Fruit fly (Drosophila melanogaster) whole organism, embryonic: ENCODE measurements around the gene mst.

ENCODE experiments used
- Adf1 ChIP-seq: fragments of 200-800 bp; sonication (Bioruptor generic); IDR thresholded peaks from 2 replicates; pipeline ENCODE4 v1.3.6; 2022; ENCODE audit warnings: missing biosample characterization, missing genetic modification characterization
- CG11093 ChIP-seq: fragments of 200-800 bp; sonication (Bioruptor generic); IDR thresholded peaks from 3 replicates; pipeline ENCODE4 v1.3.6; 2022; ENCODE audit warnings: missing biosample characterization, missing genetic modification characterization
- CG12659 ChIP-seq: fragments of 200-800 bp; sonication (Bioruptor generic); optimal IDR thresholded peaks from 3 replicates; lab custom pipeline; 2017; ENCODE audit warnings: mild to moderate bottlenecking, missing biosample characterization, missing genetic modification reagents, missing genetic modification characterization
- CG13287 ChIP-seq: fragments of 200-800 bp; sonication (Bioruptor generic); IDR thresholded peaks from 2 replicates; pipeline ENCODE4 v1.3.6; 2022; ENCODE audit warnings: missing biosample characterization, missing genetic modification characterization; ENCODE audit not compliant: partially characterized antibody
- CG15011 ChIP-seq: fragments of 200-800 bp; sonication (Bioruptor generic); optimal IDR thresholded peaks from 3 replicates; lab custom pipeline; 2018; ENCODE audit warnings: missing biosample characterization, mild to moderate bottlenecking, missing genetic modification characterization
- CG15696 ChIP-seq: fragments of 200-800 bp; sonication (Bioruptor generic); optimal IDR thresholded peaks from 2 replicates; lab custom pipeline; 2019; ENCODE audit warnings: missing biosample characterization, mild to moderate bottlenecking, missing genetic modification characterization, moderate library complexity
- CG17186 ChIP-seq: fragments of 200-800 bp; sonication (Bioruptor generic); optimal IDR thresholded peaks from 3 replicates; lab custom pipeline; 2017; ENCODE audit warnings: missing biosample characterization, missing genetic modification reagents, missing genetic modification characterization
- CG17361 ChIP-seq: fragments of 200-800 bp; sonication (Bioruptor generic); IDR thresholded peaks from 3 replicates; pipeline ENCODE4 v1.3.6; 2022; ENCODE audit warnings: missing biosample characterization, missing genetic modification characterization
- CG17385 ChIP-seq: fragments of 200-800 bp; sonication (Bioruptor generic); optimal IDR thresholded peaks from 3 replicates; lab custom pipeline; 2018; ENCODE audit warnings: missing biosample characterization, mild to moderate bottlenecking, missing genetic modification characterization
- CG18599 ChIP-seq: fragments of 200-800 bp; sonication (Bioruptor generic); optimal IDR thresholded peaks from 3 replicates; lab custom pipeline; 2017; ENCODE audit warnings: missing biosample characterization, missing genetic modification characterization, mild to moderate bottlenecking, moderate library complexity, missing genetic modification reagents
- CG18764 ChIP-seq: fragments of 200-800 bp; sonication (Bioruptor generic); optimal IDR thresholded peaks from 3 replicates; lab custom pipeline; 2016; ENCODE audit warnings: missing biosample characterization, missing genetic modification characterization
- CG31441 ChIP-seq: fragments of 200-800 bp; sonication (Bioruptor generic); IDR thresholded peaks from 2 replicates; pipeline ENCODE4 v1.3.6; 2022; ENCODE audit warnings: missing biosample characterization, missing genetic modification characterization
- CG33213 ChIP-seq: fragments of 200-800 bp; sonication (Bioruptor generic); optimal IDR thresholded peaks from 3 replicates; lab custom pipeline; 2016; ENCODE audit warnings: missing biosample characterization, missing genetic modification characterization
- CG42726 ChIP-seq: fragments of 200-800 bp; sonication (Bioruptor generic); IDR thresholded peaks from 2 replicates; pipeline ENCODE4 v1.3.6; 2022; ENCODE audit warnings: missing biosample characterization, missing genetic modification characterization; ENCODE audit not compliant: partially characterized antibody
- CG5180 ChIP-seq: fragments of 200-800 bp; sonication (Bioruptor generic); optimal IDR thresholded peaks from 3 replicates; lab custom pipeline; 2017; ENCODE audit warnings: missing biosample characterization, missing genetic modification characterization, mild to moderate bottlenecking, moderate library complexity, missing genetic modification reagents
- CG6254 ChIP-seq: fragments of 200-800 bp; sonication (Bioruptor generic); optimal IDR thresholded peaks from 3 replicates; lab custom pipeline; 2017; ENCODE audit warnings: mild to moderate bottlenecking, missing biosample characterization, missing genetic modification reagents, missing genetic modification characterization
- CG6689 ChIP-seq: fragments of 200-800 bp; sonication (Bioruptor generic); IDR thresholded peaks from 2 replicates; pipeline ENCODE4 v1.3.6; 2022; ENCODE audit warnings: missing biosample characterization, missing genetic modification characterization
- CG8281 ChIP-seq: fragments of 200-800 bp; sonication (Bioruptor generic); optimal IDR thresholded peaks from 2 replicates; lab custom pipeline; 2018; ENCODE audit warnings: missing biosample characterization, mild to moderate bottlenecking, missing genetic modification characterization, moderate library complexity
- CG9437 ChIP-seq: fragments of 200-800 bp; sonication (Bioruptor generic); optimal IDR thresholded peaks from 2 replicates; lab custom pipeline; 2018; ENCODE audit warnings: missing biosample characterization, mild to moderate bottlenecking, missing genetic modification characterization
- CG9876 ChIP-seq: fragments of 200-800 bp; sonication (Bioruptor generic); optimal IDR thresholded peaks from 2 replicates; lab custom pipeline; 2016; ENCODE audit warnings: missing biosample characterization, missing genetic modification characterization
- Dbx ChIP-seq: fragments of 200-800 bp; sonication (Bioruptor generic); IDR thresholded peaks from 3 replicates; pipeline ENCODE4 v1.3.6; 2022; ENCODE audit warnings: missing biosample characterization, missing genetic modification characterization
- Dip2 ChIP-seq: fragments of 200-800 bp; sonication (Bioruptor generic); IDR thresholded peaks from 2 replicates; pipeline ENCODE4 v1.3.6; 2022; ENCODE audit warnings: missing biosample characterization, missing genetic modification characterization
- Doc2 ChIP-seq: fragments of 200-800 bp; sonication (Bioruptor generic); IDR thresholded peaks from 2 replicates; pipeline ENCODE4 v1.3.6; 2022; ENCODE audit warnings: missing biosample characterization, missing genetic modification characterization
- Doc3 ChIP-seq: fragments of 200-800 bp; sonication (Bioruptor generic); IDR thresholded peaks from 3 replicates; pipeline ENCODE4 v1.3.6; 2022; ENCODE audit warnings: missing biosample characterization, missing genetic modification characterization; ENCODE audit not compliant: partially characterized antibody
- Drgx ChIP-seq: fragments of 200-800 bp; sonication (Bioruptor generic); IDR thresholded peaks from 2 replicates; pipeline ENCODE4 v1.3.6; 2022; ENCODE audit warnings: missing biosample characterization, missing genetic modification characterization
- Eip74EF ChIP-seq, 2 experiments: fragments of 200-800 bp in 1 of 2; fragments of >200 bp in 1 of 2; sonication (Bioruptor generic) in 1 of 2; optimal IDR thresholded peaks; 2 replicates each; lab custom pipeline; 2017 to 2019; ENCODE audit warnings: missing biosample characterization in 2 of 2, missing genetic modification characterization in 2 of 2, mild to moderate bottlenecking in 1 of 2, moderate library complexity in 1 of 2
- Hr51 ChIP-seq, 2 experiments: fragments of 200-800 bp; sonication (Bioruptor generic); optimal IDR thresholded peaks; 2 replicates in 1 of 2; 3 replicates in 1 of 2; lab custom pipeline; 2016 to 2018; ENCODE audit warnings: missing biosample characterization in 2 of 2, missing genetic modification characterization in 2 of 2, mild to moderate bottlenecking in 1 of 2, moderate library complexity in 1 of 2
- Lhr ChIP-seq: fragments of 200-800 bp; sonication (Bioruptor generic); optimal IDR thresholded peaks from 3 replicates; lab custom pipeline; 2017; ENCODE audit warnings: mild to moderate bottlenecking, missing biosample characterization, missing genetic modification reagents, missing genetic modification characterization
- Lpt ChIP-seq: fragments of >200 bp; optimal IDR thresholded peaks from 2 replicates; lab custom pipeline; 2018; ENCODE audit warnings: missing biosample characterization, missing genetic modification characterization
- Side ChIP-seq: fragments of 200-800 bp; sonication (Bioruptor generic); optimal IDR thresholded peaks from 2 replicates; lab custom pipeline; 2016; ENCODE audit warnings: missing biosample characterization, missing genetic modification characterization
- Sry-δ ChIP-seq: fragments of 200-800 bp; sonication (Bioruptor generic); optimal IDR thresholded peaks from 2 replicates; lab custom pipeline; 2016; ENCODE audit warnings: missing biosample characterization, missing genetic modification characterization
- ash1 ChIP-seq: fragments of 200-800 bp; sonication (Bioruptor generic); optimal IDR thresholded peaks from 2 replicates; lab custom pipeline; 2018; ENCODE audit warnings: missing biosample characterization, mild to moderate bottlenecking, missing genetic modification characterization
- da ChIP-seq: fragments of 200-800 bp; sonication (Bioruptor generic); optimal IDR thresholded peaks from 2 replicates; lab custom pipeline; 2016; ENCODE audit warnings: missing biosample characterization, missing genetic modification characterization
- disco-r ChIP-seq: fragments of 200-800 bp; sonication (Bioruptor generic); optimal IDR thresholded peaks from 2 replicates; lab custom pipeline; 2016; ENCODE audit warnings: missing biosample characterization, missing genetic modification characterization
- gfzf ChIP-seq: fragments of 200-800 bp; sonication (Bioruptor generic); optimal IDR thresholded peaks from 2 replicates; lab custom pipeline; 2016; ENCODE audit warnings: missing biosample characterization, mild to moderate bottlenecking, missing genetic modification characterization, moderate library complexity
- gro ChIP-seq: fragments of 200-800 bp; sonication (Bioruptor generic); optimal IDR thresholded peaks from 2 replicates; lab custom pipeline; 2016; ENCODE audit warnings: missing biosample characterization, missing genetic modification characterization
- h ChIP-seq: fragments of >200 bp; optimal IDR thresholded peaks from 2 replicates; lab custom pipeline; 2017
- her ChIP-seq: fragments of 200-800 bp; sonication (Bioruptor generic); optimal IDR thresholded peaks from 2 replicates; lab custom pipeline; 2016; ENCODE audit warnings: missing biosample characterization, missing genetic modification characterization
- jumu ChIP-seq: fragments of 200-800 bp; sonication (Bioruptor generic); optimal IDR thresholded peaks from 3 replicates; lab custom pipeline; 2016; ENCODE audit warnings: missing biosample characterization, missing genetic modification characterization
- lbe ChIP-seq: fragments of 200-800 bp; sonication (Bioruptor generic); optimal IDR thresholded peaks from 2 replicates; lab custom pipeline; 2016; ENCODE audit warnings: missing biosample characterization, mild to moderate bottlenecking, missing genetic modification characterization
- otp ChIP-seq: fragments of 200-800 bp; sonication (Bioruptor generic); IDR thresholded peaks from 3 replicates; pipeline ENCODE4, ENCODE4 v1.3.6; 2022; ENCODE audit warnings: missing biosample characterization, missing genetic modification characterization
- prd ChIP-seq, 3 experiments: fragments of >200 bp in 2 of 3; fragments of 200-800 bp in 1 of 3; sonication (Bioruptor generic) in 1 of 3; optimal IDR thresholded peaks in 2 of 3; IDR thresholded peaks in 1 of 3; 2 replicates in 2 of 3; 3 replicates in 1 of 3; pipeline versions ENCODE4 v1.3.6 to Lab custom; 2017 to 2022; ENCODE audit warnings: missing biosample characterization in 1 of 3, missing genetic modification characterization in 1 of 3
- ranshi ChIP-seq: fragments of 200-800 bp; sonication (Bioruptor generic); IDR thresholded peaks from 2 replicates; pipeline ENCODE4 v1.3.6; 2022; ENCODE audit warnings: missing biosample characterization, missing genetic modification characterization
- ro ChIP-seq: fragments of 200-800 bp; sonication (Bioruptor generic); IDR thresholded peaks from 2 replicates; pipeline ENCODE4 v1.3.6; 2022; ENCODE audit warnings: missing biosample characterization, missing genetic modification characterization
- salm ChIP-seq: fragments of 200-800 bp; sonication (Bioruptor generic); optimal IDR thresholded peaks from 2 replicates; lab custom pipeline; 2018; ENCODE audit warnings: missing biosample characterization, mild to moderate bottlenecking, missing genetic modification characterization
- shn ChIP-seq: fragments of 200-800 bp; sonication (Bioruptor generic); optimal IDR thresholded peaks from 3 replicates; lab custom pipeline; 2016; ENCODE audit warnings: missing biosample characterization, missing genetic modification characterization
- toy ChIP-seq: fragments of 200-800 bp; sonication (Bioruptor generic); IDR thresholded peaks from 2 replicates; pipeline ENCODE4 v1.3.6; 2022; ENCODE audit warnings: missing biosample characterization, missing genetic modification characterization
- ttk ChIP-seq: fragments of 200-800 bp; sonication (Bioruptor generic); IDR thresholded peaks from 2 replicates; pipeline ENCODE4 v2.1.2; 2022; ENCODE audit warnings: missing biosample characterization, missing genetic modification characterization
- wdn ChIP-seq: fragments of 200-800 bp; sonication (Bioruptor generic); IDR thresholded peaks from 2 replicates; pipeline ENCODE4 v1.3.6; 2022; ENCODE audit warnings: missing biosample characterization, missing genetic modification characterization
- zfh2 ChIP-seq: fragments of 200-800 bp; sonication (Bioruptor generic); optimal IDR thresholded peaks from 2 replicates; lab custom pipeline; 2016; ENCODE audit warnings: missing biosample characterization, missing genetic modification characterization

Gene mst

dm6 chrX:21339476-21339931, 49.3 kb upstream of the mst start, which contains the start of the genes tty and fliI (continued):
- TF ChIP-seq Hr51 (GFP tag; optimal IDR thresholded peaks at IDR 0.05; lab: Kevin White, UChicago) (peak; percentile 76 to 83), lbe (GFP tag; lab: Kevin White, UChicago) (peak; percentile 67), CG5180 (GFP tag; lab: Kevin White, UChicago) (no peak), prd (optimal IDR thresholded peaks at IDR 0.05; lab: Kevin White, UChicago) (no peak), prd (GFP tag; IDR thresholded peaks at IDR 0.05; lab: Robert Waterston, UW) (peak; percentile 94), CG33213 (GFP tag; lab: Kevin White, UChicago) (peak; percentile 89), ttk (GFP tag; lab: Robert Waterston, UW) (peak; percentile 88), CG9876 (GFP tag; lab: Kevin White, UChicago) (peak; percentile 75), Adf1 (GFP tag; lab: Robert Waterston, UW) (peak; percentile 49), CG12659 (GFP tag; lab: Kevin White, UChicago) (peak; percentile 88), gfzf (peak; percentile 88), ranshi (GFP tag; lab: Robert Waterston, UW) (peak; percentile 91), CG17361 (peak; percentile 80), CG8281 (tag; lab: Kevin White, UChicago) (peak; percentile 28), gro (peak; percentile 84), ash1 (GFP tag; lab: Kevin White, UChicago) (no peak), CG18764 (peak; percentile 68), CG6689 (GFP tag; lab: Robert Waterston, UW) (peak; percentile 90), shn (GFP tag; lab: Kevin White, UChicago) (peak; percentile 87), CG15696 (tag; lab: Kevin White, UChicago) (peak; percentile 13), disco-r (GFP tag; lab: Kevin White, UChicago) (peak; percentile 74), Doc2 (GFP tag; lab: Robert Waterston, UW) (peak; percentile 67), Dip2 (GFP tag; lab: Robert Waterston, UW) (no peak), Sry-δ (GFP tag; lab: Kevin White, UChicago) (peak; percentile 61), Lpt (GFP tag; lab: Kevin White, UChicago) (no peak), CG17385 (GFP tag; lab: Kevin White, UChicago) (peak; percentile 90), her (GFP tag; lab: Kevin White, UChicago) (peak; percentile 75), CG42726 (GFP tag; lab: Robert Waterston, UW) (0 out of 2 replicates have a peak, but pooled peaks have one; percentile 41), toy (GFP tag; lab: Robert Waterston, UW) (0 out of 2 replicates have a peak, but pooled peaks have one; percentile 53), Lhr (GFP tag; lab: Kevin White, UChicago) (peak; percentile 88), CG11093 (GFP tag; lab: Robert Waterston, UW) (peak; percentile 86; the same call in 2 of the 3 replicates), CG15011 (no peak), Eip74EF (GFP tag; optimal IDR thresholded peaks at IDR 0.05; lab: Kevin White, UChicago) (peak in 1 of 2 experiments; percentile 51), CG17186 (GFP tag; lab: Kevin White, UChicago) (peak; percentile 68), Drgx (GFP tag; lab: Robert Waterston, UW) (peak; percentile 92), ro (GFP tag; lab: Robert Waterston, UW) (peak; percentile 65), salm (tag; lab: Kevin White, UChicago) (peak; percentile 40), CG13287 (GFP tag; lab: Robert Waterston, UW) (peak; percentile 14; the same call in 1 of the 2 replicates), CG9437 (GFP tag; lab: Kevin White, UChicago) (peak; percentile 58), CG31441 (GFP tag; lab: Robert Waterston, UW) (peak; percentile 73), Doc3 (GFP tag; lab: Robert Waterston, UW) (0 out of 3 replicates have a peak, but pooled peaks have one; percentile 17), da (GFP tag; lab: Kevin White, UChicago) (peak; percentile 18), otp (GFP tag; lab: Robert Waterston, UW) (peak; percentile 84), Side (GFP tag; lab: Kevin White, UChicago) (peak; percentile 77), Dbx (GFP tag; lab: Robert Waterston, UW) (peak; percentile 85), wdn (GFP tag; lab: Robert Waterston, UW) (peak; percentile 78), h (no peak), zfh2 (GFP tag; lab: Kevin White, UChicago) (peak; percentile 90), CG6254 (GFP tag; lab: Kevin White, UChicago) (peak; percentile 36), CG18599 (GFP tag; lab: Kevin White, UChicago) (peak; percentile 86), jumu (GFP tag; lab: Kevin White, UChicago) (peak; percentile 85)
